Worm (Caenorhabditis elegans) whole organism, L3 larva: Measurements from ENCODE around the gene gcy-27.
A peak's percentile ranks its signal among the peaks of the same experiment; 100 is the strongest.

Experiments used
- R02D3.7 ChIP-seq: fragments of 150-350 bp; optimal IDR thresholded peaks from 2 replicates; lab custom pipeline; 2014; ENCODE audit warnings: missing biosample characterization, missing genetic modification characterization
- ama-1 ChIP-seq: fragments of 150-350 bp; optimal IDR thresholded peaks from 2 replicates; lab custom pipeline; 2018
- ceh-82 ChIP-seq: fragments of 150-350 bp; optimal IDR thresholded peaks from 2 replicates; lab custom pipeline; 2014; ENCODE audit warnings: missing biosample characterization, missing genetic modification characterization
- elt-1 ChIP-seq: fragments of 150-350 bp; optimal IDR thresholded peaks from 2 replicates; lab custom pipeline; 2014; ENCODE audit warnings: missing biosample characterization, missing genetic modification characterization
- elt-3 ChIP-seq, 3 experiments: fragments of 150-350 bp in 1 of 3; sonication (generic microtip) in 2 of 3; optimal IDR thresholded peaks; 2 replicates in 2 of 3; 4 replicates in 1 of 3; lab custom pipeline; 2014 to 2017; ENCODE audit warnings: missing biosample characterization in 3 of 3, missing genetic modification characterization in 3 of 3
- jun-1 ChIP-seq: fragments of 150-350 bp; optimal IDR thresholded peaks from 2 replicates; lab custom pipeline; 2014; ENCODE audit warnings: missing biosample characterization, missing genetic modification reagents, missing genetic modification characterization
- lin-15B ChIP-seq: fragments of 150-350 bp; optimal IDR thresholded peaks from 2 replicates; lab custom pipeline; 2014; ENCODE audit warnings: missing biosample characterization, missing genetic modification characterization
- lin-39 ChIP-seq: fragments of 150-350 bp; optimal IDR thresholded peaks from 2 replicates; lab custom pipeline; 2018; ENCODE audit warnings: missing biosample characterization, missing genetic modification reagents, missing genetic modification characterization
- mdl-1 ChIP-seq: fragments of 150-350 bp; optimal IDR thresholded peaks from 2 replicates; lab custom pipeline; 2014; ENCODE audit warnings: missing biosample characterization, missing genetic modification characterization
- nhr-12 ChIP-seq: fragments of 150-350 bp; optimal IDR thresholded peaks from 2 replicates; lab custom pipeline; 2014; ENCODE audit warnings: missing biosample characterization, missing genetic modification characterization
- sea-2 ChIP-seq: fragments of 150-350 bp; sonication (generic microtip); optimal IDR thresholded peaks from 4 replicates; lab custom pipeline; 2014; ENCODE audit warnings: missing biosample characterization, missing genetic modification reagents, missing genetic modification characterization
- zag-1 ChIP-seq: fragments of 150-350 bp; optimal IDR thresholded peaks from 2 replicates; lab custom pipeline; 2014; ENCODE audit warnings: missing biosample characterization, missing genetic modification characterization

DNA sequence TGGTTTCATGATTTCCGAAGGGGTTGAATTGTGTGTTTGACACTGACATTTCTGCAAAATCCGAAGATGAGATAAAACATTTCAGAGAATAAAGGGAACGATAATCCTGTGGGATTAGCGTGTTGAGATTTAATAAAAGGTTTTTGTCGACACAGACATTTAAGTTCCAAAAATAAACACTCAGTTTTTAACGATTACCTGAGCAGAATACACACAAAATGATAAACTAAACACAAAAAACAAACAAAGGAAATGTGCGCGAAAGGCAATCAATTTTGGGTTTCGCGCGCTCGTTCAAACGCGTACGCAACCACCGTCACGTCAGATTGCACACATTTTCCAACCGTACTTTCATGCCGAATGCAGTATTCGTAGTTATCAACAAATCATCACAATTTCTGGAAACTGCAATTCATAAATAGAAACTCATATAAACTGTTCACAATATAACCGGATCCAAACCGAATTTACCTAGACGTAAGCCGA lies 24.8 kb upstream of the gcy-27 start, which contains the start of gene rif-1.1:
- TF ChIP-seq jun-1 (tag; lab: Kevin White, UChicago) (no peak), elt-3 (tag; optimal IDR thresholded peaks at IDR 0.05; lab: Kevin White, UChicago) (no peak), lin-15B (tag; lab: Kevin White, UChicago) (peak; percentile 27), mdl-1 (tag; lab: Kevin White, UChicago) (no peak), zag-1 (tag; lab: Kevin White, UChicago) (no peak), R02D3.7 (tag; lab: Kevin White, UChicago) (no peak), lin-39 (tag; lab: Kevin White, UChicago) (peak; percentile 45), ceh-82 (tag; lab: Kevin White, UChicago) (no peak), ama-1 (no peak), elt-1 (tag; lab: Kevin White, UChicago) (no peak), sea-2 (GFP tag; lab: Kevin White, UChicago) (no peak), nhr-12 (tag; lab: Kevin White, UChicago) (no peak)
